Worm (Caenorhabditis elegans): ENCODE results near the gene ZK813.2.

ZK813.2 gene

ce11 chrX:3443526-3443925 is at the start of gene ZK813.2:
Gene ZK813.2 (plus strand): TSS chrX:3443826.
- no peak for TF ChIP-seq ama-1 (optimal IDR thresholded peaks at IDR 0.05)
- TF ChIP-seq flt-1 (GFP tag; IDR thresholded peaks at IDR 0.05): no peak
- TF ChIP-seq ceh-36 (tag; optimal IDR thresholded peaks at IDR 0.05): no peak
- TF ChIP-seq F13C5.2 (tag; optimal IDR thresholded peaks at IDR 0.05): no peak
- no peak for TF ChIP-seq tbx-11 (GFP tag; IDR thresholded peaks at IDR 0.05)
- TF ChIP-seq hnd-1 (tag; optimal IDR thresholded peaks at IDR 0.05): no peak
- no peak for TF ChIP-seq hmbx-1 (tag; optimal IDR thresholded peaks at IDR 0.05)
- no peak for TF ChIP-seq B0310.2 (tag; optimal IDR thresholded peaks at IDR 0.05)
- TF ChIP-seq hmg-4 (GFP tag; optimal IDR thresholded peaks at IDR 0.05): no peak
- TF ChIP-seq sea-1 (GFP tag; conservative IDR thresholded peaks at IDR 0.05): no peak

- TF ChIP-seq hmg-4 (GFP tag; optimal IDR thresholded peaks at IDR 0.05) (no peak), tbx-11 (GFP tag; IDR thresholded peaks at IDR 0.05) (no peak), scrt-1 (GFP tag; IDR thresholded peaks at IDR 0.05) (no peak), B0310.2 (tag; optimal IDR thresholded peaks at IDR 0.05) (no peak), F13C5.2 (tag; optimal IDR thresholded peaks at IDR 0.05) (no peak), ets-7 (tag; optimal IDR thresholded peaks at IDR 0.05) (no peak), ama-1 (optimal IDR thresholded peaks at IDR 0.05) (no peak), tbx-37 (GFP tag; conservative IDR thresholded peaks at IDR 0.05) (no peak), ceh-36 (tag; optimal IDR thresholded peaks at IDR 0.05) (no peak), sea-1 (GFP tag; conservative IDR thresholded peaks at IDR 0.05) (no peak), pes-1 (GFP tag; IDR thresholded peaks at IDR 0.05) (no peak), hnd-1 (tag; optimal IDR thresholded peaks at IDR 0.05) (no peak)
Observed at ce11 chrX:3396735-3397134, 46.9 kb upstream of the ZK813.2 start.

- TF ChIP-seq hmbx-1 (tag; optimal IDR thresholded peaks at IDR 0.05) (no peak), tbx-11 (GFP tag; IDR thresholded peaks at IDR 0.05) (no peak), ceh-13 (GFP tag; optimal IDR thresholded peaks at IDR 0.05) (no peak), ama-1 (optimal IDR thresholded peaks at IDR 0.05) (no peak), ets-7 (tag; optimal IDR thresholded peaks at IDR 0.05) (no peak), flt-1 (GFP tag; IDR thresholded peaks at IDR 0.05) (no peak), tra-4 (tag; optimal IDR thresholded peaks at IDR 0.05) (no peak), ceh-36 (tag; optimal IDR thresholded peaks at IDR 0.05) (no peak), scrt-1 (GFP tag; IDR thresholded peaks at IDR 0.05) (no peak), pes-1 (GFP tag; IDR thresholded peaks at IDR 0.05) (no peak), tbx-37 (GFP tag; conservative IDR thresholded peaks at IDR 0.05) (no peak), hmg-4 (GFP tag; optimal IDR thresholded peaks at IDR 0.05) (no peak), F13C5.2 (tag; optimal IDR thresholded peaks at IDR 0.05) (no peak), hnd-1 (tag; optimal IDR thresholded peaks at IDR 0.05) (no peak), aly-1 (tag; optimal IDR thresholded peaks at IDR 0.05) (no peak), B0310.2 (tag; optimal IDR thresholded peaks at IDR 0.05) (no peak), sea-1 (GFP tag; conservative IDR thresholded peaks at IDR 0.05) (no peak)
Observed at ce11 chrX:3399917-3400316, 43.7 kb upstream of the ZK813.2 start, which contains the start of gene cht-1. Gene cht-1 (minus strand): TSS chrX:3400017.

DNA sequence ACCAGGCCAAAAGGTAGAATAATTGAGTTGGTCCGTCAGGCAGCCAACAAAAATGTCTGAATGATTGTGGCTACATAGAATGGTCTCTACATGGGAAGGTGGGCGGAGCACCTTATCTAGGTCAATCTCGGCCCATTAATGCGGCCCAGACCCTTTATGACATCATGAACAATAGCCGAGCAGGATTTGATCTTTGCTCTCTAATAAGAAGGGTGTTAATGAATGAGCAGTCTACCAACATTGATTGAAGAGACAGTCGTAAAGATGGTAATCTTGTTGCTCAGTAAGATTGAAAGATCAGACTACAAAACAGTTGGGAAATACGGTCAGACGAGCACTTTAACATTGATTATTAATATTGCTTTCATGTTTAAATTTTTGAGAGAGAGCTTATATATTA is 43.2 kb upstream of the ZK813.2 start:
- no peak for TF ChIP-seq tra-4 (tag; optimal IDR thresholded peaks at IDR 0.05)
- no peak for TF ChIP-seq hmg-4 (GFP tag; optimal IDR thresholded peaks at IDR 0.05)
- no peak for TF ChIP-seq hmbx-1 (tag; optimal IDR thresholded peaks at IDR 0.05)
- no peak for TF ChIP-seq ama-1 (optimal IDR thresholded peaks at IDR 0.05)
- no peak for TF ChIP-seq B0310.2 (tag; optimal IDR thresholded peaks at IDR 0.05)
- TF ChIP-seq ets-7 (tag; optimal IDR thresholded peaks at IDR 0.05): no peak

ce11 chrX:3401701-3402100 is 41.9 kb upstream of the ZK813.2 start, which contains the start of gene C04F6.9:
Gene C04F6.9 (plus strand): TSS chrX:3402001.
- TF ChIP-seq tbx-37 (GFP tag; conservative IDR thresholded peaks at IDR 0.05): no peak
- TF ChIP-seq ceh-13 (GFP tag; optimal IDR thresholded peaks at IDR 0.05): no peak
- TF ChIP-seq hmbx-1 (tag; optimal IDR thresholded peaks at IDR 0.05): no peak
- TF ChIP-seq ama-1 (optimal IDR thresholded peaks at IDR 0.05): no peak
- no peak for TF ChIP-seq flt-1 (GFP tag; IDR thresholded peaks at IDR 0.05)
- no peak for TF ChIP-seq ceh-36 (tag; optimal IDR thresholded peaks at IDR 0.05)
- no peak for TF ChIP-seq ets-7 (tag; optimal IDR thresholded peaks at IDR 0.05)
- no peak for TF ChIP-seq tbx-11 (GFP tag; IDR thresholded peaks at IDR 0.05)
- no peak for TF ChIP-seq tra-4 (tag; optimal IDR thresholded peaks at IDR 0.05)
- no peak for TF ChIP-seq pes-1 (GFP tag; IDR thresholded peaks at IDR 0.05)
- TF ChIP-seq B0310.2 (tag; optimal IDR thresholded peaks at IDR 0.05): no peak
- no peak for TF ChIP-seq scrt-1 (GFP tag; IDR thresholded peaks at IDR 0.05)
- TF ChIP-seq aly-1 (tag; optimal IDR thresholded peaks at IDR 0.05): no peak
- TF ChIP-seq hnd-1 (tag; optimal IDR thresholded peaks at IDR 0.05): no peak
- no peak for TF ChIP-seq F13C5.2 (tag; optimal IDR thresholded peaks at IDR 0.05)
- TF ChIP-seq sea-1 (GFP tag; conservative IDR thresholded peaks at IDR 0.05): no peak

ce11 chrX:3403195-3403594 is 40.4 kb upstream of the ZK813.2 start, which contains the start of gene vit-5:
Gene vit-5 (plus strand): TSS chrX:3403471.
- TF ChIP-seq flt-1 (GFP tag; IDR thresholded peaks at IDR 0.05) (no peak), sea-1 (GFP tag; conservative IDR thresholded peaks at IDR 0.05) (no peak), ceh-36 (tag; optimal IDR thresholded peaks at IDR 0.05) (no peak), ama-1 (optimal IDR thresholded peaks at IDR 0.05) (no peak), tra-4 (tag; optimal IDR thresholded peaks at IDR 0.05) (no peak), scrt-1 (GFP tag; IDR thresholded peaks at IDR 0.05) (no peak), hnd-1 (tag; optimal IDR thresholded peaks at IDR 0.05) (no peak), ceh-13 (GFP tag; optimal IDR thresholded peaks at IDR 0.05) (no peak), B0310.2 (tag; optimal IDR thresholded peaks at IDR 0.05) (no peak), tbx-37 (GFP tag; conservative IDR thresholded peaks at IDR 0.05) (no peak), ets-7 (tag; optimal IDR thresholded peaks at IDR 0.05) (no peak)

ce11 chrX:3408717-3409303 is 34.8 kb upstream of the ZK813.2 start:
- TF ChIP-seq aly-1 (tag; optimal IDR thresholded peaks at IDR 0.05): no peak
- TF ChIP-seq ama-1 (optimal IDR thresholded peaks at IDR 0.05): no peak
- TF ChIP-seq tra-4 (tag; optimal IDR thresholded peaks at IDR 0.05): no peak
- TF ChIP-seq flt-1 (GFP tag; IDR thresholded peaks at IDR 0.05): no peak
- no peak for TF ChIP-seq ceh-13 (GFP tag; optimal IDR thresholded peaks at IDR 0.05)
- TF ChIP-seq pes-1 (GFP tag; IDR thresholded peaks at IDR 0.05): no peak
- no peak for TF ChIP-seq hmbx-1 (tag; optimal IDR thresholded peaks at IDR 0.05)
- no peak for TF ChIP-seq F13C5.2 (tag; optimal IDR thresholded peaks at IDR 0.05)

Data from whole organism, early embryonic.